Fruit fly (Drosophila melanogaster): ENCODE measurements around the gene CG14088.

dm6 chr3L:19268720-19269401 is 1.6 kb downstream of the CG14088 start, which contains the start of the genes Aldh7A1 and CG14085:
- TF ChIP-seq h (optimal IDR thresholded peaks at IDR 0.05) (no peak), Myc (optimal IDR thresholded peaks at IDR 0.05) (no peak), Sin3A (optimal IDR thresholded peaks at IDR 0.05) (no peak), psq (optimal IDR thresholded peaks at IDR 0.05) (no peak), insv (optimal IDR thresholded peaks at IDR 0.05) (no peak)
